Worm (Caenorhabditis elegans) whole organism, L2 larva: ENCODE measurements around the gene R02E12.12.

Source experiments
- C34F6.9 ChIP-seq: fragments of 150-350 bp; optimal IDR thresholded peaks from 2 replicates; lab custom pipeline; 2014; ENCODE audit warnings: missing biosample characterization, missing genetic modification characterization
- aly-2 ChIP-seq: fragments of 150-350 bp; optimal IDR thresholded peaks from 2 replicates; lab custom pipeline; 2014; ENCODE audit warnings: missing biosample characterization, missing genetic modification characterization
- ama-1 ChIP-seq: fragments of 150-350 bp; optimal IDR thresholded peaks from 2 replicates; lab custom pipeline; 2018; ENCODE audit warnings: inconsistent platforms
- ceh-16 ChIP-seq: fragments of 150-350 bp; optimal IDR thresholded peaks from 2 replicates; lab custom pipeline; 2014; ENCODE audit warnings: missing biosample characterization, missing genetic modification characterization
- egl-27 ChIP-seq: sonication (generic microtip); optimal IDR thresholded peaks from 3 replicates; lab custom pipeline; 2017; ENCODE audit warnings: missing biosample characterization, missing genetic modification reagents, missing genetic modification characterization
- mdl-1 ChIP-seq, 2 experiments: fragments of 150-350 bp in 1 of 2; sonication (generic microtip) in 1 of 2; optimal IDR thresholded peaks; 2 replicates each; lab custom pipeline; 2017; ENCODE audit warnings: missing biosample characterization in 2 of 2, missing genetic modification characterization in 2 of 2
- nhr-11 ChIP-seq: fragments of 150-350 bp; optimal IDR thresholded peaks from 2 replicates; lab custom pipeline; 2014; ENCODE audit warnings: missing biosample characterization, missing genetic modification characterization
- nhr-12 ChIP-seq: fragments of 150-350 bp; optimal IDR thresholded peaks from 2 replicates; lab custom pipeline; 2014; ENCODE audit warnings: missing biosample characterization, missing genetic modification characterization
- snpc-4 ChIP-seq: fragments of 150-350 bp; optimal IDR thresholded peaks from 2 replicates; lab custom pipeline; 2014; ENCODE audit warnings: missing biosample characterization, missing genetic modification characterization
- ztf-4 ChIP-seq: fragments of 150-350 bp; optimal IDR thresholded peaks from 2 replicates; lab custom pipeline; 2014; ENCODE audit warnings: missing biosample characterization, missing genetic modification characterization

DNA sequence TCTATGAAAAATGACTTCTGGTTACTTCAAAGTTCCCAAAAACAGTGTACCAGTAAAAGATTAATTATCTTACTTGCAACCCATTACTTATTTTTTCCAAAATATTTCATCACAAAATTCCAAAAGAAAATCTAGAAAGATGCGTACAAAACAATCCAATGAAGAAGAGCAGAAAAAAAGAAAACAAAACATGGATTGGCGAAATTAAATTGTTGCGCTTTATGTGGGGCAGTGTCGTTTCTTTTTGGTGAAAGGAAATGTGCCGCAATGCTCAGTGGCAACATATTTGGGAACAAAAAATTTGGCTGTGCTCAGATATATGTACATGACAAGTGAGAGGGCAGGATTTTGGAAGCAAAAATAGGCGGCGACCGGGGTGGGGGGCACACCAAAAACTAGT lies 14.7 kb upstream of the R02E12.12 start:
- TF ChIP-seq snpc-4 (tag; lab: Kevin White, UChicago) (no peak), nhr-12 (tag; lab: Kevin White, UChicago) (no peak), mdl-1 (tag; optimal IDR thresholded peaks at IDR 0.05; lab: Kevin White, UChicago) (no peak), ztf-4 (tag; lab: Kevin White, UChicago) (no peak), egl-27 (tag; lab: Kevin White, UChicago) (no peak), aly-2 (tag; lab: Kevin White, UChicago) (no peak), C34F6.9 (no peak), nhr-11 (tag; lab: Kevin White, UChicago) (no peak), ama-1 (no peak), ceh-16 (no peak)
